Fruit fly (Drosophila melanogaster): ENCODE data around the gene CG7156.

The CG7156 gene

dm6 chr3R:18243718-18244170 lies 1.8 kb upstream of the CG7156 start (continued):
- peak; percentile 40 for TF ChIP-seq pdm3 (GFP tag; optimal IDR thresholded peaks at IDR 0.05)
- TF ChIP-seq CG7368 (GFP tag; optimal IDR thresholded peaks at IDR 0.05): peak; percentile 31

dm6 chr3R:18243000-18243399 lies 1.0 kb upstream of the CG7156 start:
- TF ChIP-seq dac (GFP tag; optimal IDR thresholded peaks at IDR 0.05) (no peak), Eip78C (GFP tag) (peak; percentile 2), Sox15 (GFP tag; optimal IDR thresholded peaks at IDR 0.05) (no peak), fkh (GFP tag; optimal IDR thresholded peaks at IDR 0.05) (no peak), dsx (GFP tag; optimal IDR thresholded peaks at IDR 0.05; ENCODE audit: poor library complexity, severe bottlenecking) (no peak), salr (GFP tag; optimal IDR thresholded peaks at IDR 0.05) (no peak), eg (GFP tag; IDR thresholded peaks at IDR 0.05) (0 out of 3 replicates have a peak, but pooled peaks have one; percentile 5), Smox (GFP tag; optimal IDR thresholded peaks at IDR 0.05) (no peak), CG6854 (GFP tag; optimal IDR thresholded peaks at IDR 0.05) (no peak), CG6163 (GFP tag; IDR thresholded peaks at IDR 0.05) (peak; percentile 15; the same call in 1 of the 3 replicates), Met (GFP tag; optimal IDR thresholded peaks at IDR 0.05) (no peak), CG7368 (GFP tag; optimal IDR thresholded peaks at IDR 0.05) (no peak), CG34406 (GFP tag; optimal IDR thresholded peaks at IDR 0.05) (no peak)

dm6 chr3R:18235879-18236278 lies 6.1 kb downstream of the CG7156 start, which contains the start of gene repo:
Gene repo, plus strand, starts transcription at chr3R:18236192.
- no peak for TF ChIP-seq CG16779 (tag; optimal IDR thresholded peaks at IDR 0.05)
- TF ChIP-seq CG6163 (GFP tag; IDR thresholded peaks at IDR 0.05): 0 out of 3 replicates have a peak, but pooled peaks have one; percentile 7

- TF ChIP-seq spab (GFP tag; optimal IDR thresholded peaks at IDR 0.05): no peak
- TF ChIP-seq Smox (GFP tag; optimal IDR thresholded peaks at IDR 0.05): no peak
Measured at dm6 chr3R:18234699-18235257, 7.2 kb downstream of the CG7156 start.

- TF ChIP-seq OdsH (GFP tag; optimal IDR thresholded peaks at IDR 0.05): no peak
- no peak for TF ChIP-seq Eip75B (GFP tag; optimal IDR thresholded peaks at IDR 0.05)
- no peak for TF ChIP-seq fkh (GFP tag; optimal IDR thresholded peaks at IDR 0.05)
Measured at dm6 chr3R:18232187-18232586, 9.8 kb downstream of the CG7156 start.

dm6 chr3R:18230229-18230628 lies 11.7 kb downstream of the CG7156 start:
- TF ChIP-seq svp (GFP tag): peak; percentile 72
- TF ChIP-seq CG6276 (GFP tag; optimal IDR thresholded peaks at IDR 0.05): no peak
- no peak for TF ChIP-seq CG9139 (GFP tag; optimal IDR thresholded peaks at IDR 0.05)

- no peak for TF ChIP-seq salr (GFP tag; optimal IDR thresholded peaks at IDR 0.05)
- no peak for TF ChIP-seq CG34406 (GFP tag; optimal IDR thresholded peaks at IDR 0.05)
- no peak for TF ChIP-seq vri (GFP tag; optimal IDR thresholded peaks at IDR 0.05)
- peak; percentile 44 for TF ChIP-seq svp (GFP tag)
- peak; percentile 66 for TF ChIP-seq Eip78C (GFP tag)
Measured at dm6 chr3R:18228713-18229222, 13.2 kb downstream of the CG7156 start.

dm6 chr3R:18227385-18227784 lies 14.6 kb downstream of the CG7156 start:
- no peak for TF ChIP-seq pdm3 (GFP tag; optimal IDR thresholded peaks at IDR 0.05)
- peak; percentile 95 for TF ChIP-seq svp (GFP tag)
- TF ChIP-seq Eip93F (GFP tag; optimal IDR thresholded peaks at IDR 0.05): no peak
- TF ChIP-seq Blimp-1 (GFP tag; optimal IDR thresholded peaks at IDR 0.05): no peak
- peak; percentile 49 for TF ChIP-seq vri (GFP tag; optimal IDR thresholded peaks at IDR 0.05)
- TF ChIP-seq OdsH (GFP tag; optimal IDR thresholded peaks at IDR 0.05): no peak
